Worm (Caenorhabditis elegans): ENCODE measurements around the gene lbp-2.

ce11 chrX:3282306-3282705 lies 21.9 kb downstream of the lbp-2 start, which contains the start of gene K09C4.5:
- no peak for TF ChIP-seq R02D3.7 (tag; optimal IDR thresholded peaks at IDR 0.05)
- TF ChIP-seq nhr-25 (tag; optimal IDR thresholded peaks at IDR 0.05) = no peak
- no peak for TF ChIP-seq alr-1 (tag; optimal IDR thresholded peaks at IDR 0.05)

Measured in whole organism, L2 larva.